Worm (Caenorhabditis elegans) whole organism, dauer: ENCODE data around the gene srz-105.
"Not testable (repeated sequence)": the region's sequence is repeated elsewhere in the genome, so short reads cannot be mapped to it uniquely, and the experiment has no call there.

ENCODE experiments used
- unc-62 ChIP-seq: sonication (generic microtip); optimal IDR thresholded peaks from 2 replicates; lab custom pipeline; 2017; ENCODE audit warnings: missing biosample characterization, missing genetic modification reagents, missing genetic modification characterization

The srz-105 gene

DNA sequence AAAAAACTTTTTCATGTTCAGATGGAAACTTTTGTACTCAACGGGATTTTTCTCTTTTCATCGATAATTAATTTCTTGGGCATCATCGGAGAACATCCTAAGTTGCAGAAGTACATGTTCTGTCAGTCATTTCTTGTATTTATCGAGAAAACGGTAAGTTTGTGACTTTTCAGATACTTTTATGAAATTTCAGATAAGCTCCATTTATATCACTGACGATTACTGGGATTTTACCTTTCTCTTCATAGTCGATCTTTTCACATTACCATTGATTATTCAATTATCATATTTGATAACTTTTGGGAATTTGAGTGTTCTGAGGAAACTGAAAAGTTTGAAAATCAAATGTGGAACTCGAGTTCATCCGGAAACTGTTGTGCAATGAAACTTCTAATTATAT is at the start of gene srz-105:
Gene srz-105, plus strand, starts transcription at position 301 of the 400 bp plus-strand sequence.
- TF ChIP-seq unc-62 (GFP tag; lab: Kevin White, UChicago), result no peak

- TF ChIP-seq unc-62 (GFP tag; lab: Kevin White, UChicago), result no peak
Observed at ce11 chrIV:16277291-16277690, 47.4 kb upstream of the srz-105 start, which contains the start of gene F38C2.7. TSS of gene F38C2.7 (minus strand) at chrIV:16277391.

DNA sequence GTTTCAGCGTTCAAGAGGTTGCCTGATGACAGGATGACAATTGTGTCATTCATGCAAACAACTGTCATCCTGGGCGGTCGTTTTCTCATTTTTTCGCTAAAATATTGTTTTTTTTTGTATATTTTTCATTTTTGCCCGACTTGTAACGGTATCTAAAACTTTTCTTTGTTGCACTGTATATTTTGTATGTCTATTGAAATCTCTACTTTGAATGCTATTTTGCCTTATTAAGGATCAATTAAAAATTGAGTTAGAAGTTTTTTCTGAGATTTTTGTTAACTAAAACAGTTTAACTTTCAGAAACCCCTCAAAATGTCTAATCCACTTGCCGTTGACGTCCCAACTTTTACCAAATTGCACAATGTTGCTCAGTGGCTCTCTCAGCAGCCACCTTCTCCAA is 46.8 kb upstream of the srz-105 start, which contains the start of gene ccch-2:
Gene ccch-2, plus strand, starts transcription at position 301 of the 400 bp plus-strand sequence.
- no peak for TF ChIP-seq unc-62 (GFP tag; lab: Kevin White, UChicago)

- TF ChIP-seq unc-62 (GFP tag; lab: Kevin White, UChicago), result no peak
Observed at ce11 chrIV:16280614-16281013, 44.1 kb upstream of the srz-105 start, which contains the start of gene clec-191. TSS of gene clec-191 (minus strand) at chrIV:16280714.

ce11 chrIV:16290745-16291144 is 33.9 kb upstream of the srz-105 start, which contains the start of gene srz-75:
TSS of gene srz-75 (minus strand) at chrIV:16290845.
- no peak for TF ChIP-seq unc-62 (GFP tag; lab: Kevin White, UChicago)

DNA sequence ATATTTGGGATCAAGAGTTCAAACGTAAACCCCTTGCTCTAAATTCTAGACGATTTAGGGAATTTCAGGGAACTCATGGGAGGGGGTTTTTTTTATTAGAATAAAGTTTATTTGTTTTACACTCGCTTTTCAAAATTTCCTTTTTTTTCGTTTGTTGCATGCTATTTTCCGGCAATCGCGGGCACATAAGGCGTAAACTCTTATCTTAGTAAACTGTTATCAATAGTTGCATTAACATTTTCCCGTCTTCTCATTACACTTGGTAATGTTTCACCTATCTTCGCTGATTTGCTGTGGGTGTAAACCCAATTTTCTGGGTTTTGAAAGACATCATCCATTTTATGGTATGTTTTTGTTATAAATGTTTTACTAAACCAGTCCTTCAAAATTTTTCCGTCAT is 30.8 kb upstream of the srz-105 start:
- TF ChIP-seq unc-62 (GFP tag; lab: Kevin White, UChicago), result no peak

DNA sequence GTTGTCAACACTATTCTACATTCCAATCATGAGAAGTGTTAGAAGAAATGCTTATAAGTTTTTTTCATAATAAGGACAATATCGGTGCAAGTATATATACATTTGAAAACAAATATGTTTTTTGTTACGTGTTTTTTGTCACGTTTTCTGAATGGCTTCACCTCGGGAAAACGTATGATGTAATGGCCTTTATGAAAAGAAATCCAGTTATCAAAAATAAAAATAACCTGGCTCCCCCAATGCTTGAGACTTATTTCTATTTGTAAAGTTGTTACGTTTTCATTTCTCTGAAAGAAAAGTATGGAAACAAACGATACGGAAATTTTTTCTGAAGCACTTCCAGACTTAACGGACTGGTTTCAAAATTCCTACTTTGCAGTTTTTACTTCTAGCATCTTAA is 25.8 kb upstream of the srz-105 start, which contains the start of gene srz-72:
Gene srz-72, plus strand, starts transcription at position 301 of the 400 bp plus-strand sequence.
- TF ChIP-seq unc-62 (GFP tag; lab: Kevin White, UChicago), result no peak

- no peak for TF ChIP-seq unc-62 (GFP tag; lab: Kevin White, UChicago)
Observed at ce11 chrIV:16306918-16307317, 17.8 kb upstream of the srz-105 start.

DNA sequence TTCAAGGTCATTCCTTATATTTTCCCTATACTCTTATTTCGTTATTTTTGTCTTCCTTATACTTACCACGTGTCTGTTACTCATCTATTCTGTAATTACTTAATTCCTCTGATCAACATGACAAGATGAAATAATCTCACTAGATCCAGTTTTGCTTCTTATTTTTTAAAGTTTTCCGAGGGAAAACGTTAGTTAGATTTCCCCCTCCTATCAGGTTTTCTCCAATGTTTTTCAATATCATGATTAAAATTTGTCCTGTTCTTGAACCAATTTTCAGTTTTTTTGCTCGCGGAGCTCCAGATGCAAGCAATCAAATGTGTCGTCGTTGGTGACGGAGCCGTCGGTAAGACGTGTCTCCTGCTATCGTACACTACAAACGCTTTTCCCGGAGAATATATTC is 16.8 kb upstream of the srz-105 start, which contains the start of gene rac-2:
Gene rac-2, plus strand, starts transcription at position 301 of the 400 bp plus-strand sequence.
- not testable (repeated sequence) for TF ChIP-seq unc-62 (GFP tag; lab: Kevin White, UChicago)

ce11 chrIV:16310103-16310502 is 14.6 kb upstream of the srz-105 start:
- no peak for TF ChIP-seq unc-62 (GFP tag; lab: Kevin White, UChicago)

DNA sequence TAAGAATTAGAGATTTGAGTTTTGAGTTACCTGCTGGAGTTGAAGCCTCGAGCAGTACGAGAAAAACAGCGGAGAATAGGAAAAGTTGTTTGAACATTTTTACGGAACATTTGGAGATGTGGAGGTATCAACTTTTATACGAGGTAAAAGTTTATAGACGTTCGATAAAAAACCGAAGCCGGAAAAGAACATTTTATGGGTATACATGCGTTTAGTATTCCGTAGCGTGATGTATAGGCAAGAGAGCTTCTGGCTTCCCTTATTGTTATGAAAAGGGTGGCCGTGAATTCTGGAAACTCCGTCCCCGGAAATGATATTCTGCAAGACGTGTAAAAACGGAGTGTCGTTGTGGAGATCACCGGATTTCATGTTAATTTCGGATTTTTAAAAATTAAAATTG is 4.3 kb upstream of the srz-105 start, which contains the start of gene K03D3.5:
Gene K03D3.5, minus strand, starts transcription at position 101 of the 400 bp plus-strand sequence.
- no peak for TF ChIP-seq unc-62 (GFP tag; lab: Kevin White, UChicago)

ce11 chrIV:16320866-16321265 is 3.8 kb upstream of the srz-105 start, which contains the start of gene srz-61:
TSS of gene srz-61 (plus strand) at chrIV:16321166.
- TF ChIP-seq unc-62 (GFP tag; lab: Kevin White, UChicago), result no peak

DNA sequence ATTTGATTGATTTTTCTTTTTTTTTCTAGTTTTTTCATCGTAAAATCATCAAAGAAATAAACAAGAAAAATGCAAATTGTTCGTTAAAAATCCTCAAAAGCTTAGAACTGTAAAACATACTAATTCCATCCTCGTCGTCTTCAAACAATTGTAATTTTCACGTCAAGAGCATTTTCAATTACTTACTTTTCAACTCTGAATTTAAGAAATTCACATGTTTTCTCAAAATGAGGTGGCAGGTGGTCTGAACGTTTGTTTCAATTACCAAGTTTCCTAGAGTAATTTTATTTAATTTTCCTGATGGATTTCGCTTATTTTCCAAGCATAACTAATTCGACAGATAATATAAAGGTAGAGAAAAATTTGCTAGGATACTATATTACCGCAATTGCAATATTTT is 1.3 kb upstream of the srz-105 start, which contains the start of gene srz-104:
Gene srz-104, plus strand, starts transcription at position 301 of the 400 bp plus-strand sequence.
- TF ChIP-seq unc-62 (GFP tag; lab: Kevin White, UChicago), result no peak

DNA sequence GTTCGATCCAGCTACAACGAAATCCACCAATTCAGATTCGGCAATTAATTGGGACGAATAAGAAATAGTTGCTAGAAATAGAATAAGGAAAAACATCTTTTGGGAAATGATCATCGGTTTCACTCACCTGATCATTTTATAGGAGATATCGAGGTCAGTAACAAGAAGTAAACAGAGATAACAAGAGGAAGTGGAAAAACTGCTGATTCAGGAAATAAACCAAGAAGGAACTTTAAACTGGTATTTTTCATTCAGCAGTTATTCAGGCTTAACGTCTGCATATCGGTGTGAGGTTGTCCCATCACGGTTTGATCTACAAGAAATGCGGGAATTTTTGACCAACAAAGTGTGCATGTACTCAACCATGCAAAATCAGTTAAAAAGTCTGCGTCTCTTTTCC is 3.8 kb downstream of the srz-105 start, which contains the start of gene K03D3.2:
Gene K03D3.2, minus strand, starts transcription at position 101 of the 400 bp plus-strand sequence.
- TF ChIP-seq unc-62 (GFP tag; lab: Kevin White, UChicago), result no peak

DNA sequence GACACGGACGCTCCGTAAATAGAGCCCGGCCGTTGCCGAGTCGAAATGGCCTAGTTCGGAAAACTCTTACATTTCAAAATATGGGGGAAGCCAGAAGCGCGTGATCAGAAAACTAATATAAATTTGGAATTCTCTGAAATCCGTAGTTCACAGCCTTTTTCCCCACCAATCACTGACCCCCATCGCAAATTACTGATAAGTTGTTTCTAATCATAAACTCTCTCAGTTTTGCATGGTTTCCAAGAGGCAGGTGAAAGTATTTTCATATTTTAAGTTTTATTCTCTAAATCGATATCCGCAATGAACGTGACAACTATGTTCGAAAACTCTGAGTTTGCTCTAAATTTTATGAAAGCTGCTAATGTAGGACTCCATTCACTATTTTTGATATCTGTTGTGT is 4.5 kb downstream of the srz-105 start, which contains the start of gene srz-74:
Gene srz-74, plus strand, starts transcription at position 301 of the 400 bp plus-strand sequence.
- TF ChIP-seq unc-62 (GFP tag; lab: Kevin White, UChicago), result no peak

- TF ChIP-seq unc-62 (GFP tag; lab: Kevin White, UChicago), result no peak
Observed at ce11 chrIV:16330508-16330907, 5.8 kb downstream of the srz-105 start.

DNA sequence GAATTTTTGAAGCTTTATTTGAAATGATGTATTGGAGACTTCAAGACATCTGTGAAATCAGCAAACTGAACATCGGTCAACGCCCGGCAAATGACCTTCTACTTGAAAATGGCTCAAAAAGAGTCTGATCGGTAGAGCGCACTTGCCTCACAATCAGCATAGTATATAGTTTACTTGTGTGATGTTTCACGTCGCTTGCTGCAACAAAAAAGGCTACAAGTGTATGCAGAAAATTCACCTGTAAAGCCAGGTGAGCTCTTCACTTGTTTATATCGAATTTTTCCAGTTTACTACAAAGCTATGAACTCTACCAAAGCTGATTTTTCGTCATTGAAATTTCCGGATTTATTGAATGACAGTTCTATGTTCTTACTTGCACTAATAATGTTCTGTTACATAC is 7.9 kb downstream of the srz-105 start, which contains the start of gene srz-71:
Gene srz-71, plus strand, starts transcription at position 301 of the 400 bp plus-strand sequence.
- TF ChIP-seq unc-62 (GFP tag; lab: Kevin White, UChicago), result no peak
